Worm (Caenorhabditis elegans): Measurements from ENCODE around the gene col-171.

DNA sequence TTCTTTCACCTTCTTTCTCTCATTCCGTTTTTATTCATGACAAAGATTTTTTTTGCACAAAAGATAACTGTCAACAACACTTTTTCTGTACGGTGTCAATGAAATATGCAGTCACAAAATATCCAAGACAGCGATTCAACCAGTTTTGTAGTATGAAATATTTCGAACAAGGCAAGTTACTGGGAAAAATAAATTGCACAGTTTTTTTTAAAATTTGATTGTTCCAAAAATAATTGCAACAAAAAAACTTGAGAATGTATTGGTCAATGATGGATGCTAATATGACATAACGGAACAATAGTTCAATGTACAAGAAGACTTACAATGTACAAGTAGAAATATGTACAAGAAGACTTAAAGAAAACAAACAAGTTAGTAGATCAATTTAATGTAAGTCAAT lies 11.7 kb downstream of the col-171 start:
- TF ChIP-seq unc-86 (tag; optimal IDR thresholded peaks at IDR 0.05) (no peak), hpl-2 (GFP tag; optimal IDR thresholded peaks at IDR 0.05) (no peak), tbx-2 (tag; optimal IDR thresholded peaks at IDR 0.05) (no peak), sup-37 (GFP tag; optimal IDR thresholded peaks at IDR 0.05) (no peak), unc-30 (tag; optimal IDR thresholded peaks at IDR 0.05) (no peak), hlh-17 (GFP tag; optimal IDR thresholded peaks at IDR 0.05; ENCODE audit: borderline replicate concordance) (no peak)
